Worm (Caenorhabditis elegans): Measurements from ENCODE around the gene ras-2.

The ras-2 gene

ce11 chrIII:4693281-4693680, 46.6 kb downstream of the ras-2 start, which contains the start of gene nifk-1 (continued):
- TF ChIP-seq dve-1 (tag; optimal IDR thresholded peaks at IDR 0.05; ENCODE audit: insufficient read depth) (peak; percentile 90), dpl-1 (GFP tag; optimal IDR thresholded peaks at IDR 0.05) (peak; percentile 80), nhr-28 (tag; optimal IDR thresholded peaks at IDR 0.05) (peak; percentile 76), mxl-3 (GFP tag; optimal IDR thresholded peaks at IDR 0.05) (peak; percentile 62), nhr-102 (tag; optimal IDR thresholded peaks at IDR 0.05) (peak; percentile 21), mdt-29 (GFP tag; IDR thresholded peaks at IDR 0.05) (no peak), lin-1 (GFP tag; IDR thresholded peaks at IDR 0.05) (0 out of 2 replicates have a peak, but pooled peaks have one; percentile 23), D1046.2 (GFP tag; IDR thresholded peaks at IDR 0.05) (no peak), F37D6.2 (tag; optimal IDR thresholded peaks at IDR 0.05) (no peak), lin-13 (GFP tag; optimal IDR thresholded peaks at IDR 0.05) (peak; percentile 19), R02D3.7 (tag; optimal IDR thresholded peaks at IDR 0.05) (no peak), mep-1 (tag; optimal IDR thresholded peaks at IDR 0.05) (peak; percentile 83), pha-4 (GFP tag; IDR thresholded peaks at IDR 0.05) (no peak), pha-4 (tag; optimal IDR thresholded peaks at IDR 0.05) (peak; percentile 74), T20F7.1 (GFP tag; optimal IDR thresholded peaks at IDR 0.05) (peak; percentile 70), lin-15B (tag; optimal IDR thresholded peaks at IDR 0.05) (no peak), mes-2 (tag; optimal IDR thresholded peaks at IDR 0.05; ENCODE audit: poor library complexity, severe bottlenecking) (peak; percentile 78), snpc-1.2 (GFP tag; IDR thresholded peaks at IDR 0.05) (no peak), lin-38 (GFP tag; IDR thresholded peaks at IDR 0.05) (peak; percentile 77), ama-1 (optimal IDR thresholded peaks at IDR 0.05) (no peak), nhr-25 (tag; optimal IDR thresholded peaks at IDR 0.05; ENCODE audit: borderline replicate concordance, insufficient read depth) (no peak), ceh-44 (GFP tag; IDR thresholded peaks at IDR 0.05) (no peak), ztf-7 (tag; optimal IDR thresholded peaks at IDR 0.05) (peak; percentile 28)

ce11 chrIII:4689595-4689994, 50.3 kb downstream of the ras-2 start:
- peak; percentile 1 to 80 for TF ChIP-seq lsy-2 (tag; optimal IDR thresholded peaks at IDR 0.05)
- TF ChIP-seq dve-1 (tag; optimal IDR thresholded peaks at IDR 0.05; ENCODE audit: insufficient read depth), result peak; percentile 76
- 0 out of 2 replicates have a peak, but pooled peaks have one; percentile 59 for TF ChIP-seq daf-8 (GFP tag; IDR thresholded peaks at IDR 0.05)
- peak; percentile 77 for TF ChIP-seq dmd-6 (GFP tag; IDR thresholded peaks at IDR 0.05)
- peak; percentile 51 for TF ChIP-seq nhr-6 (tag; optimal IDR thresholded peaks at IDR 0.05)
- TF ChIP-seq zip-11 (GFP tag; IDR thresholded peaks at IDR 0.05), result peak; percentile 71; the same call in 1 of the 2 replicates
- peak; percentile 93 for TF ChIP-seq nhr-111 (GFP tag; optimal IDR thresholded peaks at IDR 0.05)
- TF ChIP-seq tra-1 (GFP tag; IDR thresholded peaks at IDR 0.05), result no peak; the same call in 1 of the 2 replicates
- peak; percentile 36 for TF ChIP-seq R02D3.7 (tag; optimal IDR thresholded peaks at IDR 0.05)
- peak; percentile 40 for TF ChIP-seq aly-2 (tag; optimal IDR thresholded peaks at IDR 0.05)
- TF ChIP-seq ceh-32 (tag; optimal IDR thresholded peaks at IDR 0.05; ENCODE audit: poor library complexity), result no peak
- TF ChIP-seq nhr-41 (GFP tag; IDR thresholded peaks at IDR 0.05), result peak; percentile 91
- TF ChIP-seq nhr-48 (tag; optimal IDR thresholded peaks at IDR 0.05), result peak; percentile 77
- no peak for TF ChIP-seq ceh-62 (tag; optimal IDR thresholded peaks at IDR 0.05)
- TF ChIP-seq mep-1 (tag; optimal IDR thresholded peaks at IDR 0.05), result peak; percentile 79
- peak; percentile 82 for TF ChIP-seq madf-9 (GFP tag; conservative IDR thresholded peaks at IDR 0.05)
- TF ChIP-seq zfp-3 (GFP tag; conservative IDR thresholded peaks at IDR 0.05), result peak; percentile 86
- TF ChIP-seq nhr-25 (tag; optimal IDR thresholded peaks at IDR 0.05; ENCODE audit: borderline replicate concordance, insufficient read depth), result no peak
- TF ChIP-seq nhr-11 (tag; optimal IDR thresholded peaks at IDR 0.05), result peak; percentile 53
- TF ChIP-seq T20F7.1 (GFP tag; optimal IDR thresholded peaks at IDR 0.05), result peak; percentile 68
- peak; percentile 81 for TF ChIP-seq nhr-42 (GFP tag; IDR thresholded peaks at IDR 0.05)
- TF ChIP-seq saeg-2 (GFP tag; IDR thresholded peaks at IDR 0.05), result 0 out of 2 replicates have a peak, but pooled peaks have one; percentile 34
- peak; percentile 59 to 88; a peak in 2 of 4 replicates for TF ChIP-seq madf-5 (GFP tag; IDR thresholded peaks at IDR 0.05)
- TF ChIP-seq rbr-2 (tag; optimal IDR thresholded peaks at IDR 0.05), result peak; percentile 66
- TF ChIP-seq hlh-30 (tag; optimal IDR thresholded peaks at IDR 0.05; ENCODE audit: insufficient read depth), result peak; percentile 87
- peak; percentile 75; the same call in 1 of the 2 replicates for TF ChIP-seq ceh-20 (GFP tag; IDR thresholded peaks at IDR 0.05)
- no peak for TF ChIP-seq lin-15B (tag; optimal IDR thresholded peaks at IDR 0.05)
- no peak for TF ChIP-seq fos-1 (tag; optimal IDR thresholded peaks at IDR 0.05)
- peak; percentile 96 for TF ChIP-seq F26F4.8 (GFP tag; conservative IDR thresholded peaks at IDR 0.05)
- peak; percentile 89 for TF ChIP-seq pha-4 (GFP tag; IDR thresholded peaks at IDR 0.05)
- TF ChIP-seq pha-4 (tag; optimal IDR thresholded peaks at IDR 0.05), result peak; percentile 53
- no peak for TF ChIP-seq snpc-4 (tag; optimal IDR thresholded peaks at IDR 0.05)
- no peak for TF ChIP-seq fkh-10 (GFP tag; optimal IDR thresholded peaks at IDR 0.05)
- TF ChIP-seq lin-38 (GFP tag; IDR thresholded peaks at IDR 0.05), result peak; percentile 83

Data from whole organism, L4 larva.